Worm (Caenorhabditis elegans) whole organism, L2 larva: ENCODE data around the gene T04F8.8.

ENCODE experiments used
- aly-2 ChIP-seq: fragments of 150-350 bp; optimal IDR thresholded peaks from 2 replicates; lab custom pipeline; 2014; ENCODE audit warnings: missing biosample characterization, missing genetic modification characterization
- nhr-129 ChIP-seq: fragments of 150-350 bp; optimal IDR thresholded peaks from 2 replicates; lab custom pipeline; 2014; ENCODE audit warnings: missing biosample characterization, missing genetic modification characterization
- peb-1 ChIP-seq: fragments of 150-350 bp; optimal IDR thresholded peaks from 2 replicates; lab custom pipeline; 2014; ENCODE audit warnings: missing biosample characterization, missing genetic modification characterization
- ztf-1 ChIP-seq: fragments of 200-800 bp; sonication (Bioruptor generic); conservative IDR thresholded peaks from 2 replicates; pipeline ENCODE4 v1.3.6; 2022; ENCODE audit warnings: missing genetic modification characterization, missing compliant biosample characterization
- ztf-11 ChIP-seq: sonication (generic microtip); optimal IDR thresholded peaks from 2 replicates; lab custom pipeline; 2017; ENCODE audit warnings: missing biosample characterization, missing genetic modification characterization

- TF ChIP-seq peb-1 (tag; lab: Kevin White, UChicago) (no peak), ztf-1 (GFP tag; lab: Robert Waterston, UW) (no peak), aly-2 (no peak), nhr-129 (tag; lab: Kevin White, UChicago) (no peak), ztf-11 (tag; lab: Kevin White, UChicago) (no peak)
These were observed 29.9 kb upstream of the T04F8.8 start, which contains the start of gene F52D10.4 for ce11 chrX:11617387-11617786.
